Fruit fly (Drosophila melanogaster): ENCODE data around the gene Ubc4.

- TF ChIP-seq psq (optimal IDR thresholded peaks at IDR 0.05) (no peak), usp (GFP tag; optimal IDR thresholded peaks at IDR 0.05) (no peak), EcR (GFP tag; optimal IDR thresholded peaks at IDR 0.05) (no peak), CG8478 (optimal IDR thresholded peaks at IDR 0.05) (no peak)
Measured at dm6 chr3L:9671372-9671771, 26.8 kb upstream of the Ubc4 start.
